Fruit fly (Drosophila melanogaster) S2 (cell line): ENCODE data around the gene CG44001.
A peak's percentile ranks its signal among the peaks of the same experiment; 100 is the strongest.

Experiments
- CG8478 ChIP-seq: fragments of >200 bp; optimal IDR thresholded peaks from 2 replicates; lab custom pipeline; 2018
- CTCF ChIP-seq, 2 experiments: fragments of >200 bp; optimal IDR thresholded peaks; 2 replicates each; lab custom pipeline; 2018

The CG44001 gene

dm6 chr2L:5055528-5055927, 12.5 kb downstream of the CG44001 start:
- TF ChIP-seq CTCF (optimal IDR thresholded peaks at IDR 0.05; lab: Kevin White, UChicago) = no peak
- TF ChIP-seq CG8478 = no peak

- no peak for TF ChIP-seq CTCF (optimal IDR thresholded peaks at IDR 0.05; lab: Kevin White, UChicago)
- TF ChIP-seq CG8478 = no peak
These were observed 15.0 kb downstream of the CG44001 start, which contains the start of gene Nepl3 for dm6 chr2L:5058094-5058493. Gene Nepl3, minus strand, starts transcription at chr2L:5058248.

DNA sequence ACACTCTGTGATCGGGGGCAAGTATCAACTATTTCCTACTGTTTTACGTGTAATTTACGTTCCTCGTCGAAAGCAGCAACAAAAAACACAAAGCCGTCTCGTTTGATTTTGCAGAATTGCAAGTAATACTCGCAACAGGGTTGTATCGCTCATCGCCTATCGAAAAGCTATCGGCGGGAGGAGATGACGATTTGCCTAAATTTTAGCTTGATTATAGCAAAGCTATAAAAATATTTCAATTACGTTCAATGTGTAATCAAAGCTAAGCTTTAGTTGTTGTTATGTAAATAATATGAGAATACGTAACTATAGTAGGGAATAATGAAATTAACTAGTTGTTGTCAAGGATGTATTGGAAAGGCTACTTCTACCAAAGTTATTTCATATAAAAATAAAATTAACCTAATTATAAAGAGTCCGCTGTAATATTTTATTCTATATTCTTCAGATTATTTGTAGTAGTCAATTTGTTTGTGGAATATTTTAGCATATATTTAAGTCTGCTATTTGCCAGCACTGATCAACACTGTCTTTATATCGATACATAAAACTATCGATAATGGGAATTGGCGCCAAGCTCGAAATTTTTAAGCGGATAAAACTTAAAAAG, 16.7 kb downstream of the CG44001 start, which contains the start of gene Rpn11:
Gene Rpn11, minus strand, starts transcription at position 146 of the 610 bp plus-strand sequence.
- TF ChIP-seq CG8478 = no peak
- no peak for TF ChIP-seq CTCF (optimal IDR thresholded peaks at IDR 0.05; lab: Kevin White, UChicago)

- TF ChIP-seq CG8478 (no peak), CTCF (optimal IDR thresholded peaks at IDR 0.05; lab: Kevin White, UChicago) (no peak)
These were observed 17.4 kb downstream of the CG44001 start, which contains the start of gene qtc for dm6 chr2L:5060515-5060914. Gene qtc, plus strand, starts transcription at chr2L:5060815.

- TF ChIP-seq CG8478 (no peak), CTCF (optimal IDR thresholded peaks at IDR 0.05; lab: Kevin White, UChicago) (no peak)
These were observed 17.9 kb downstream of the CG44001 start for dm6 chr2L:5060952-5061478.

dm6 chr2L:5062799-5063404, 19.8 kb downstream of the CG44001 start:
- TF ChIP-seq CG8478 = no peak
- no peak for TF ChIP-seq CTCF (optimal IDR thresholded peaks at IDR 0.05; lab: Kevin White, UChicago)

- TF ChIP-seq CG8478 (no peak), CTCF (optimal IDR thresholded peaks at IDR 0.05; lab: Kevin White, UChicago) (no peak)
These were observed 20.9 kb downstream of the CG44001 start for dm6 chr2L:5063936-5064335.

DNA sequence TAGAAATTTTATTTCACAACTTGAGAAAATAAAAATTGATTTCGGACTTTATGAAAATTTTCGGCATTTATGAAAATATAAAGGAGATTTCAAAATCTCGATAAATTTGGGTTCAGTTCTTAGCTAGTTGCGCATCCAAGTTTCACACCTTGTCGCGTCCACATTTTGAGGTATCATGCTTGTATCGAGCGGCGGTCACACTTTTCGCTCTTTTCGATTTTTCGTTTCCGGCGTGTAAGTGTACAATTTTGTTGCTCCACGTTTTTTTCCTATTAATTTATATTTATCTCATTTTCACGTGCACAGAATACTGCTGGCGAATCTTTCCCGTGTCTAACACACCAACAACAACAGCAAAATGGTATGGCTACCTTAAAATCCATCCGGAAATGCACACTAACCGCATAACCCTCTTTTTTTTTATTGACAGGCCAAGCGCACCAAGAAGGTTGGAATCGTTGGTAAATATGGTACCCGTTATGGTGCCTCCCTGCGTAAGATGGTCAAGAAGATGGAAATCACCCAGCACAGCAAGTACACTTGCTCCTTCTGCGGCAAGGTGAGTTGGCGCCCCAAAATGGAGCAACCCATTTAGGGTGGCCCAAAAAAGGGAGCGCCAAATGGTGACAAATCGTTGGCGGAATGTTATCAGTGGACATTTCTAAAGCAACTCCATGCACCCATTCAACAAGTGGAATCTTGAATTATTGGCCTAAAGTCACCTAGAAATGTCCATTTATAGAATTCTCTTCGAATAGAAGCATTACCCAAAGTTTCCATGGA, 27.9 kb downstream of the CG44001 start, which contains the start of gene RpL37A:
Gene RpL37A, plus strand, starts transcription at position 161 of the 783 bp plus-strand sequence.
- peak; percentile 5 to 54 for TF ChIP-seq CTCF (optimal IDR thresholded peaks at IDR 0.05; lab: Kevin White, UChicago)
- TF ChIP-seq CG8478 = no peak

dm6 chr2L:5072357-5072756, 29.3 kb downstream of the CG44001 start:
- TF ChIP-seq CG8478 (no peak), CTCF (optimal IDR thresholded peaks at IDR 0.05; lab: Kevin White, UChicago) (no peak)

- TF ChIP-seq CTCF (optimal IDR thresholded peaks at IDR 0.05; lab: Kevin White, UChicago) (no peak), CG8478 (no peak)
These were observed 36.1 kb downstream of the CG44001 start for dm6 chr2L:5079200-5079599.

- no peak for TF ChIP-seq CTCF (optimal IDR thresholded peaks at IDR 0.05; lab: Kevin White, UChicago)
- no peak for TF ChIP-seq CG8478
These were observed 37.3 kb downstream of the CG44001 start for dm6 chr2L:5080225-5080867.

- TF ChIP-seq CTCF (optimal IDR thresholded peaks at IDR 0.05; lab: Kevin White, UChicago) (no peak), CG8478 (no peak)
These were observed 41.7 kb downstream of the CG44001 start for dm6 chr2L:5084586-5085257.

DNA sequence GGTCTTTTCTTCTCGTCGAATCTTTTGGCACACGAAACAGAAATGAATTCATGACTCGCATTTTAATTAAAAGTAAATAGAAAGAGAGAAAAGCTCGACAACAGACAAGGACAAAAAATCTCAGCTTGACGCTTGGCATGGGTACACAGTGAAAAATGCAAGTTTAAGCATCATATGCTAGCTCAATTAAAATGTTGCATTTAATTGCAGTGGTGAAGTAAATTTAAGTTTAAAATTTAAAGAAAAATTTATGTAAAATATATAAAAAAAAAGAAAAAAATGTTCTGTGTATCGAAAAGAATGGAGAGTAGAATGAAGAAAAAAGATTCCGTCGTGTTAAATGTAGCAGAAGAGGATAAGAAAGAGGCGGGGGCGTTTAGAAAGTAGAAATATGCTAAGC, 42.5 kb downstream of the CG44001 start:
- TF ChIP-seq CTCF (optimal IDR thresholded peaks at IDR 0.05; lab: Kevin White, UChicago) (no peak), CG8478 (no peak)

dm6 chr2L:5086905-5087522, 43.9 kb downstream of the CG44001 start:
- no peak for TF ChIP-seq CG8478
- TF ChIP-seq CTCF (optimal IDR thresholded peaks at IDR 0.05; lab: Kevin White, UChicago) = no peak
